Worm (Caenorhabditis elegans): ENCODE data around the gene nhr-119.

nhr-119 gene

ce11 chrII:2804949-2805348 is 4.5 kb upstream of the nhr-119 start:
- TF ChIP-seq ces-1 (GFP tag; optimal IDR thresholded peaks at IDR 0.05) (no peak), lin-32 (GFP tag; optimal IDR thresholded peaks at IDR 0.05) (no peak), ceh-43 (GFP tag; optimal IDR thresholded peaks at IDR 0.05) (no peak), drap-1 (GFP tag; optimal IDR thresholded peaks at IDR 0.05) (no peak), tbx-8 (GFP tag; optimal IDR thresholded peaks at IDR 0.05) (no peak), sptf-1 (tag; optimal IDR thresholded peaks at IDR 0.05) (no peak), elt-1 (tag; optimal IDR thresholded peaks at IDR 0.05; ENCODE audit: borderline replicate concordance, insufficient read depth) (no peak), elt-3 (tag; optimal IDR thresholded peaks at IDR 0.05) (no peak), sem-2 (GFP tag; optimal IDR thresholded peaks at IDR 0.05) (no peak), zip-8 (tag; optimal IDR thresholded peaks at IDR 0.05) (no peak), blmp-1 (tag; optimal IDR thresholded peaks at IDR 0.05) (no peak), pha-4 (tag; optimal IDR thresholded peaks at IDR 0.05) (no peak), cnd-1 (tag; optimal IDR thresholded peaks at IDR 0.05) (no peak)

DNA sequence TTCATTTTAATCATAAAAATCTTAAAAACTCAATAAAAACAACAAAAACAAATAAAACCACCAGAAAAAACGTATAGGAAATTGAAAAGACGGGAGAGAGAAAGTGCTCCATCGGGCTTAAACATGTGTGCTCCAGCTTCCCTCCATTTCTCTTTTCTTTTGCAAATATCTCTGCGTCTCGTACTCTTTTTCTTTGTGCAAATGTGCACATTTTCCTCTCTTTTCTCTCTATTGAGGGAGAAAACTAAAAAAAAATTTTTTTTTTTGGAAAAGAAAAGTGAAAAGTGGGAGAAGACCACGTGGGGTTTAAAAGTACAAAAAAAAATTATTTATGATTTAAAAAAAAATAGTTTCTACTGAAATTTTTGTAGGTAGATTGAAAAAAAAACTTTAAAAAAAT is 3.8 kb upstream of the nhr-119 start:
- no peak for TF ChIP-seq cnd-1 (tag; optimal IDR thresholded peaks at IDR 0.05)
- TF ChIP-seq pha-4 (tag; optimal IDR thresholded peaks at IDR 0.05): no peak
- no peak for TF ChIP-seq sptf-1 (tag; optimal IDR thresholded peaks at IDR 0.05)
- no peak for TF ChIP-seq nhr-28 (tag; optimal IDR thresholded peaks at IDR 0.05)
- TF ChIP-seq ceh-39 (tag; optimal IDR thresholded peaks at IDR 0.05): no peak
- TF ChIP-seq unc-120 (tag; optimal IDR thresholded peaks at IDR 0.05; ENCODE audit: poor library complexity, severe bottlenecking): peak; percentile 50
- no peak for TF ChIP-seq tbx-8 (GFP tag; optimal IDR thresholded peaks at IDR 0.05)
- no peak for TF ChIP-seq mep-1 (tag; optimal IDR thresholded peaks at IDR 0.05)
- TF ChIP-seq flh-1 (GFP tag; optimal IDR thresholded peaks at IDR 0.05): no peak
- TF ChIP-seq mls-2 (tag; optimal IDR thresholded peaks at IDR 0.05): no peak
- no peak for TF ChIP-seq M03D4.4 (tag; optimal IDR thresholded peaks at IDR 0.05)
- no peak for TF ChIP-seq ztf-11 (tag; optimal IDR thresholded peaks at IDR 0.05)
- TF ChIP-seq zip-8 (tag; optimal IDR thresholded peaks at IDR 0.05): no peak
- TF ChIP-seq ces-1 (GFP tag; optimal IDR thresholded peaks at IDR 0.05): peak; percentile 12
- TF ChIP-seq lin-13 (tag; optimal IDR thresholded peaks at IDR 0.05): no peak
- no peak for TF ChIP-seq ceh-43 (GFP tag; optimal IDR thresholded peaks at IDR 0.05)
- TF ChIP-seq unc-39 (tag; optimal IDR thresholded peaks at IDR 0.05): no peak

DNA sequence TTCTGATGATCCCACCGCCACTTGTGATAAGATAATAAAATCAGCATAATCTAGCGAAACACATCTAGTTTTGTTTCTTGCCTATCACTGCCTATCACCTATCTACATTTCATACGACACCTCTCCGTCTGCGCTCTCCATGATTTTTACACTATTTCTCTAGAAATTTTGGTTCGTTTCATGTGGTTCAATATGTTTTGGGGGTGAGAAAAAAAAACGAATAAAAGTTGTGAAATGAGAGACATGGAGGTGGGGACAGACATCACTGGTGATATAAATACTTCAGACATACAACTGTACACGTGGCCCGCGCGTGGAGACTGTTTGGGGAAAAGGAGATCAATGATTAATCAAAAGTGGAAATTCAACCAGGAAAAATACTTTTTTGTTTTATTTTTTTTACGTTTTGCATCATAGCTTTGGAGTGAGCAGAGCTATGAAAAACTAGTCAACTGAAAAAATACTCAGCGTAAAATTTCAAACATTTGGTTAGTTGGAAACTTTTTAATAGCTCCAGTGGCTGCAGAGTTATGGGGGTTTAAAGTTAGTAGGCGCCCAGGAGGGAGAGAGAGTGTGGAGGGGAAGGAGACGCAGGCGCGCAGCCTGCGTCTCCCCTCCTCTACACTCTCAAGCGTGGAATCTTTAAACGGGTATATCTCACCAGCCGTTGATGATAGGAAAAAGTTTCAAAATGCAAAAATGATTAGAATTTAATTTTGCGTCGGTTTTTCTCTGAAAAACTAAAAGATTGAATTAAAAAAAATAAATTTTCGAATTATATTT is 2.6 kb upstream of the nhr-119 start:
- TF ChIP-seq unc-120 (tag; optimal IDR thresholded peaks at IDR 0.05; ENCODE audit: poor library complexity, severe bottlenecking) (no peak), unc-62 (GFP tag; optimal IDR thresholded peaks at IDR 0.05) (no peak), lsy-2 (tag; optimal IDR thresholded peaks at IDR 0.05) (no peak), cnd-1 (tag; optimal IDR thresholded peaks at IDR 0.05) (no peak), nhr-2 (tag; optimal IDR thresholded peaks at IDR 0.05) (no peak), nhr-76 (tag; optimal IDR thresholded peaks at IDR 0.05) (no peak), hlh-1 (tag; optimal IDR thresholded peaks at IDR 0.05) (no peak), blmp-1 (tag; optimal IDR thresholded peaks at IDR 0.05) (no peak), zip-8 (tag; optimal IDR thresholded peaks at IDR 0.05) (no peak), mep-1 (tag; optimal IDR thresholded peaks at IDR 0.05) (no peak), bed-3 (GFP tag; optimal IDR thresholded peaks at IDR 0.05) (no peak)

DNA sequence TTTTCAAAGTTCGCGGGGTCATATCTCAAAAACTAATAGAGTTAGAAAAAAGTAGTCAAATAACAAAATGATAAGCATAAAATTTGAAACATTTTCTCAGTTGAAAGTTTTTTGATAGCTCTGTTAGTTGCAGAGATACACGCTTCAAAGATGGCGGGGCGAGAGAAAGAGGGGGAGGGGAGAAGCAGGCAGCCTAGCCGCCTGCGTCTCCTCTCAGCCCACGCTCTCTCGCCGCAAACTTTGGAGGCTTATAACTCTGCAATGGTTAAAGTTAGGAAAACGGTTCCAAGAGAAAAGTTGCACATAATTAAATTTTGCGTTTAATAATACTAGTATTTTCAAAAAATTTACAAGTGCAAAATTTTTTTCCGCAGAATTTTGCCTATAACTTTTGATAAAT is 1.4 kb upstream of the nhr-119 start:
- TF ChIP-seq lin-13 (tag; optimal IDR thresholded peaks at IDR 0.05): peak; percentile 2
- TF ChIP-seq cnd-1 (tag; optimal IDR thresholded peaks at IDR 0.05): no peak

- no peak for TF ChIP-seq unc-120 (tag; optimal IDR thresholded peaks at IDR 0.05; ENCODE audit: poor library complexity, severe bottlenecking)
- TF ChIP-seq elt-1 (tag; optimal IDR thresholded peaks at IDR 0.05; ENCODE audit: borderline replicate concordance, insufficient read depth): peak; percentile 3
- no peak for TF ChIP-seq mab-5 (tag; optimal IDR thresholded peaks at IDR 0.05)
These were observed 2.4 kb downstream of the nhr-119 start for ce11 chrII:2797951-2798350.

All from whole organism, mixed stage, embryonic.